Fruit fly (Drosophila melanogaster) whole organism, embryonic: ENCODE results near the gene Dpm1.

Experiments
- Asciz ChIP-seq: fragments of 200-800 bp; sonication (Bioruptor generic); optimal IDR thresholded peaks from 2 replicates; lab custom pipeline; 2017; ENCODE audit warnings: missing biosample characterization, mild to moderate bottlenecking, missing genetic modification characterization, missing genetic modification reagents
- Awh ChIP-seq: fragments of 200-800 bp; sonication (Bioruptor generic); IDR thresholded peaks from 2 replicates; pipeline ENCODE4, ENCODE4 v1.3.6; 2022; ENCODE audit warnings: missing biosample characterization, missing genetic modification characterization
- BEAF-32 ChIP-seq: fragments of 200-800 bp; sonication (Bioruptor generic); optimal IDR thresholded peaks from 3 replicates; lab custom pipeline; 2017; ENCODE audit warnings: missing biosample characterization, missing genetic modification characterization, mild to moderate bottlenecking, moderate library complexity, missing genetic modification reagents
- CG10209 ChIP-seq: fragments of 200-800 bp; sonication (Bioruptor generic); optimal IDR thresholded peaks from 3 replicates; lab custom pipeline; 2017; ENCODE audit warnings: missing biosample characterization, mild to moderate bottlenecking, missing genetic modification characterization, missing genetic modification reagents
- CG11723 ChIP-seq: fragments of 200-800 bp; sonication (Bioruptor generic); optimal IDR thresholded peaks from 2 replicates; lab custom pipeline; 2017; ENCODE audit warnings: missing biosample characterization, mild to moderate bottlenecking, missing genetic modification characterization
- CG13894 ChIP-seq: fragments of 200-800 bp; sonication (Bioruptor generic); optimal IDR thresholded peaks from 3 replicates; lab custom pipeline; 2018; ENCODE audit warnings: missing biosample characterization, mild to moderate bottlenecking, missing genetic modification characterization, moderate library complexity
- CG17186 ChIP-seq: fragments of 200-800 bp; sonication (Bioruptor generic); optimal IDR thresholded peaks from 3 replicates; lab custom pipeline; 2017; ENCODE audit warnings: missing biosample characterization, missing genetic modification reagents, missing genetic modification characterization
- CG17829 ChIP-seq: fragments of 200-800 bp; optimal IDR thresholded peaks from 2 replicates; lab custom pipeline; 2019; ENCODE audit warnings: missing biosample characterization, mild to moderate bottlenecking, missing genetic modification characterization, moderate library complexity
- CG17912 ChIP-seq: fragments of 200-800 bp; sonication (Bioruptor generic); optimal IDR thresholded peaks from 2 replicates; lab custom pipeline; 2018; ENCODE audit warnings: missing biosample characterization, mild to moderate bottlenecking, missing genetic modification characterization
- CG2199 ChIP-seq: fragments of 200-800 bp; sonication (Bioruptor generic); IDR thresholded peaks from 3 replicates; pipeline ENCODE4 v1.3.6; 2022; ENCODE audit warnings: missing biosample characterization, missing genetic modification characterization
- CG33213 ChIP-seq: fragments of 200-800 bp; sonication (Bioruptor generic); optimal IDR thresholded peaks from 3 replicates; lab custom pipeline; 2016; ENCODE audit warnings: missing biosample characterization, missing genetic modification characterization
- CG42726 ChIP-seq: fragments of 200-800 bp; sonication (Bioruptor generic); IDR thresholded peaks from 2 replicates; pipeline ENCODE4 v1.3.6; 2022; ENCODE audit warnings: missing biosample characterization, missing genetic modification characterization; ENCODE audit not compliant: partially characterized antibody
- CG4360 ChIP-seq: fragments of 200-800 bp; sonication (Bioruptor generic); IDR thresholded peaks from 2 replicates; pipeline ENCODE4 v1.3.6; 2022; ENCODE audit warnings: missing biosample characterization, missing genetic modification characterization
- CG6683 ChIP-seq: fragments of 200-800 bp; sonication (Bioruptor generic); optimal IDR thresholded peaks from 2 replicates; lab custom pipeline; 2017; ENCODE audit warnings: missing biosample characterization, mild to moderate bottlenecking, missing genetic modification characterization, missing genetic modification reagents
- CG6689 ChIP-seq: fragments of 200-800 bp; sonication (Bioruptor generic); IDR thresholded peaks from 2 replicates; pipeline ENCODE4 v1.3.6; 2022; ENCODE audit warnings: missing biosample characterization, missing genetic modification characterization
- CG7372 ChIP-seq: fragments of 200-800 bp; sonication (Bioruptor generic); IDR thresholded peaks from 2 replicates; pipeline ENCODE4 v1.3.6; 2022; ENCODE audit warnings: missing biosample characterization, missing genetic modification characterization
- CG9215 ChIP-seq: fragments of 200-800 bp; sonication (Bioruptor generic); IDR thresholded peaks from 2 replicates; pipeline ENCODE4 v1.3.6; 2022; ENCODE audit warnings: missing biosample characterization, missing genetic modification characterization
- Dad ChIP-seq: fragments of 200-800 bp; sonication (Bioruptor generic); optimal IDR thresholded peaks from 3 replicates; lab custom pipeline; 2016; ENCODE audit warnings: missing biosample characterization, missing genetic modification characterization
- Deaf1 ChIP-seq: fragments of 200-800 bp; optimal IDR thresholded peaks from 3 replicates; lab custom pipeline; 2019; ENCODE audit warnings: missing biosample characterization, mild to moderate bottlenecking, missing genetic modification characterization, moderate library complexity
- Elba2 ChIP-seq: fragments of 200-800 bp; sonication (Bioruptor generic); optimal IDR thresholded peaks from 3 replicates; lab custom pipeline; 2016; ENCODE audit warnings: missing biosample characterization, missing genetic modification characterization
- Gug ChIP-seq: fragments of 200-800 bp; sonication (Bioruptor generic); IDR thresholded peaks from 4 replicates; pipeline ENCODE4 v1.3.6; 2022; ENCODE audit warnings: missing biosample characterization, missing genetic modification characterization
- NFAT ChIP-seq: fragments of 200-800 bp; sonication (Bioruptor generic); IDR thresholded peaks from 2 replicates; pipeline ENCODE4 v1.3.6; 2022; ENCODE audit warnings: missing biosample characterization, missing genetic modification characterization
- Nf-YA ChIP-seq: fragments of 200-800 bp; sonication (Bioruptor generic); IDR thresholded peaks from 2 replicates; pipeline ENCODE4 v1.3.6; 2022; ENCODE audit warnings: missing biosample characterization, missing genetic modification characterization
- Oaz ChIP-seq: fragments of 200-800 bp; sonication (Bioruptor generic); IDR thresholded peaks from 2 replicates; pipeline ENCODE4 v1.3.6; 2022; ENCODE audit warnings: missing biosample characterization, missing genetic modification characterization
- Opbp ChIP-seq: fragments of 200-800 bp; sonication (Bioruptor generic); IDR thresholded peaks from 3 replicates; pipeline ENCODE4 v1.3.6; 2022; ENCODE audit warnings: missing biosample characterization, missing genetic modification characterization; ENCODE audit not compliant: partially characterized antibody
- Pdp1 ChIP-seq, 2 experiments: fragments of 200-800 bp; sonication (Bioruptor generic); optimal IDR thresholded peaks; 3 replicates each; lab custom pipeline; 2016; ENCODE audit warnings: missing biosample characterization in 2 of 2, missing genetic modification characterization in 2 of 2, mild to moderate bottlenecking in 1 of 2, moderate library complexity in 1 of 2
- Side ChIP-seq: fragments of 200-800 bp; sonication (Bioruptor generic); optimal IDR thresholded peaks from 2 replicates; lab custom pipeline; 2016; ENCODE audit warnings: missing biosample characterization, missing genetic modification characterization
- bcd ChIP-seq: fragments of 200-800 bp; sonication (Bioruptor generic); optimal IDR thresholded peaks from 2 replicates; lab custom pipeline; 2017; ENCODE audit warnings: missing biosample characterization, mild to moderate bottlenecking, missing genetic modification characterization
- chif ChIP-seq, 2 experiments: fragments of 200-800 bp; sonication (Bioruptor generic); optimal IDR thresholded peaks; 3 replicates each; lab custom pipeline; 2016; ENCODE audit warnings: missing biosample characterization in 2 of 2, missing genetic modification characterization in 2 of 2
- crp ChIP-seq, 2 experiments: fragments of 200-800 bp; sonication (Bioruptor generic); optimal IDR thresholded peaks; 2 replicates in 1 of 2; 3 replicates in 1 of 2; lab custom pipeline; 2017; ENCODE audit warnings: missing biosample characterization in 2 of 2, missing genetic modification characterization in 2 of 2, mild to moderate bottlenecking in 1 of 2, moderate library complexity in 1 of 2
- da ChIP-seq: fragments of 200-800 bp; sonication (Bioruptor generic); optimal IDR thresholded peaks from 2 replicates; lab custom pipeline; 2016; ENCODE audit warnings: missing biosample characterization, missing genetic modification characterization
- disco-r ChIP-seq: fragments of 200-800 bp; sonication (Bioruptor generic); optimal IDR thresholded peaks from 2 replicates; lab custom pipeline; 2016; ENCODE audit warnings: missing biosample characterization, missing genetic modification characterization
- dmrt11E ChIP-seq: fragments of 200-800 bp; sonication (Bioruptor generic); optimal IDR thresholded peaks from 3 replicates; lab custom pipeline; 2018; ENCODE audit warnings: missing biosample characterization, mild to moderate bottlenecking, missing genetic modification characterization, moderate library complexity
- dmrt99B ChIP-seq: fragments of 200-800 bp; sonication (Bioruptor generic); optimal IDR thresholded peaks from 2 replicates; lab custom pipeline; 2018; ENCODE audit warnings: missing biosample characterization, mild to moderate bottlenecking, missing genetic modification characterization, moderate library complexity
- eyg ChIP-seq: fragments of 200-800 bp; sonication (Bioruptor generic); optimal IDR thresholded peaks from 3 replicates; lab custom pipeline; 2016; ENCODE audit warnings: missing biosample characterization, missing genetic modification characterization
- gcm2 ChIP-seq: fragments of 200-800 bp; sonication (Bioruptor generic); optimal IDR thresholded peaks from 2 replicates; lab custom pipeline; 2016; ENCODE audit warnings: missing biosample characterization, missing genetic modification characterization
- gro ChIP-seq: fragments of 200-800 bp; sonication (Bioruptor generic); optimal IDR thresholded peaks from 2 replicates; lab custom pipeline; 2016; ENCODE audit warnings: missing biosample characterization, missing genetic modification characterization
- jumu ChIP-seq: fragments of 200-800 bp; sonication (Bioruptor generic); optimal IDR thresholded peaks from 3 replicates; lab custom pipeline; 2016; ENCODE audit warnings: missing biosample characterization, missing genetic modification characterization
- lola ChIP-seq, 3 experiments: fragments of >200 bp in 2 of 3; fragments of 200-800 bp in 1 of 3; sonication (Bioruptor generic) in 1 of 3; optimal IDR thresholded peaks; 2 replicates each; lab custom pipeline; 2017 to 2019; ENCODE audit warnings: missing biosample characterization in 3 of 3, missing genetic modification characterization in 3 of 3, mild to moderate bottlenecking in 1 of 3, moderate library complexity in 1 of 3
- mirr ChIP-seq: fragments of 200-800 bp; sonication (Bioruptor generic); optimal IDR thresholded peaks from 3 replicates; lab custom pipeline; 2018; ENCODE audit warnings: missing biosample characterization, mild to moderate bottlenecking, missing genetic modification characterization
- nom ChIP-seq: fragments of 200-800 bp; sonication (Bioruptor generic); optimal IDR thresholded peaks from 2 replicates; lab custom pipeline; 2017; ENCODE audit warnings: missing biosample characterization, missing genetic modification characterization, mild to moderate bottlenecking, moderate library complexity, missing genetic modification reagents
- pros ChIP-seq: fragments of 200-800 bp; sonication (Bioruptor generic); optimal IDR thresholded peaks from 3 replicates; lab custom pipeline; 2019; ENCODE audit warnings: missing biosample characterization, mild to moderate bottlenecking, missing genetic modification characterization, moderate library complexity
- row ChIP-seq: fragments of 200-800 bp; sonication (Bioruptor generic); IDR thresholded peaks from 3 replicates; pipeline ENCODE4 v1.3.6; 2022; ENCODE audit warnings: missing biosample characterization, missing genetic modification characterization
- sc ChIP-seq, 3 experiments: fragments of >200 bp in 2 of 3; fragments of 200-800 bp in 1 of 3; sonication (Bioruptor generic) in 1 of 3; optimal IDR thresholded peaks; 2 replicates in 2 of 3; 3 replicates in 1 of 3; lab custom pipeline; 2017; ENCODE audit warnings: mild to moderate bottlenecking in 1 of 3, missing biosample characterization in 1 of 3, missing genetic modification characterization in 1 of 3, missing genetic modification reagents in 1 of 3
- scrt ChIP-seq: fragments of 200-800 bp; sonication (Bioruptor generic); optimal IDR thresholded peaks from 2 replicates; lab custom pipeline; 2018; ENCODE audit warnings: missing biosample characterization, mild to moderate bottlenecking, missing genetic modification characterization, moderate library complexity
- tna ChIP-seq: fragments of 200-800 bp; sonication (Bioruptor generic); IDR thresholded peaks from 2 replicates; pipeline ENCODE4 v1.3.6; 2022; ENCODE audit warnings: missing biosample characterization, missing genetic modification characterization; ENCODE audit not compliant: partially characterized antibody
- tx ChIP-seq: fragments of 200-800 bp; sonication (Bioruptor generic); optimal IDR thresholded peaks from 2 replicates; lab custom pipeline; 2016; ENCODE audit warnings: missing biosample characterization, missing genetic modification characterization
- vvl ChIP-seq: fragments of 200-800 bp; sonication (Bioruptor generic); IDR thresholded peaks from 2 replicates; pipeline ENCODE4 v1.3.6; 2022; ENCODE audit warnings: missing biosample characterization, missing genetic modification characterization
- wek ChIP-seq: fragments of 200-800 bp; sonication (Bioruptor generic); optimal IDR thresholded peaks from 3 replicates; lab custom pipeline; 2018; ENCODE audit warnings: missing biosample characterization, mild to moderate bottlenecking, missing genetic modification characterization, moderate library complexity
- zen ChIP-seq: fragments of 200-800 bp; sonication (Bioruptor generic); optimal IDR thresholded peaks from 3 replicates; lab custom pipeline; 2018; ENCODE audit warnings: missing biosample characterization, mild to moderate bottlenecking, missing genetic modification characterization, moderate library complexity

Dpm1 gene

DNA sequence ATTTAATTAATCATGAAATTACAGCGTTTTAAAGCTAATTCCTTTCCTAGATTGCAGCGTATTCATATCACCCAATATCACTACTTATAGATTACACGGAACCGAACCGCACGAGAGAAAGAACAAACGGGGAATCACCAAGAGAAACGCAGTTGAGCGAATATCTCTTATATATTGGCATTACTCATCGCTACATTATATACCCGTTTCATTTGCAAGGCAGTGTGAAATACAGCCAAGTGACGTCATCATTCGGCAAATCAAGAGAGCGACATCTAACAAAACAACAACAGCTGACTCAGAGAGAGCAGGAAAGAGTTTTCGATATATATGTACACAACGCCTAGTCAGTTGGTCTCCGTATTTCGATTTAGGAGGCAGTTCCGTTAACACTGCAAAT is 22.0 kb upstream of the Dpm1 start, which contains the start of gene Tep4 (continued):
- no peak for TF ChIP-seq CG17186 (GFP tag; lab: Kevin White, UChicago)
- TF ChIP-seq Awh: no peak
- no peak for TF ChIP-seq dmrt11E (tag; lab: Kevin White, UChicago)
- TF ChIP-seq CG4360: no peak; the same call in 1 of the 2 replicates
- TF ChIP-seq Asciz (GFP tag; lab: Kevin White, UChicago): no peak
- no peak for TF ChIP-seq sc (optimal IDR thresholded peaks at IDR 0.05; lab: Kevin White, UChicago)
- TF ChIP-seq sc (GFP tag; optimal IDR thresholded peaks at IDR 0.05; lab: Kevin White, UChicago): no peak
- TF ChIP-seq row (GFP tag; lab: Robert Waterston, UW): no peak
- TF ChIP-seq CG2199 (GFP tag; lab: Robert Waterston, UW): 0 out of 3 replicates have a peak, but pooled peaks have one; percentile 6
- no peak for TF ChIP-seq CG6689
- no peak for TF ChIP-seq BEAF-32 (GFP tag; lab: Kevin White, UChicago)
- no peak for TF ChIP-seq Nf-YA (GFP tag; lab: Robert Waterston, UW)
- peak in 1 of 2 experiments; percentile 44 for TF ChIP-seq crp (GFP tag; optimal IDR thresholded peaks at IDR 0.05; lab: Kevin White, UChicago)
- no peak for TF ChIP-seq scrt (GFP tag; lab: Kevin White, UChicago)
- TF ChIP-seq CG17829: no peak
- no peak for TF ChIP-seq Elba2 (GFP tag; lab: Kevin White, UChicago)
- no peak for TF ChIP-seq pros
- no peak for TF ChIP-seq CG17912 (GFP tag; lab: Kevin White, UChicago)
- TF ChIP-seq CG42726 (GFP tag; lab: Robert Waterston, UW): no peak
- TF ChIP-seq bcd (GFP tag; lab: Kevin White, UChicago): no peak
- TF ChIP-seq CG13894 (tag; lab: Kevin White, UChicago): peak; percentile 29
- peak in 1 of 2 experiments; percentile 39 for TF ChIP-seq Pdp1 (GFP tag; optimal IDR thresholded peaks at IDR 0.05; lab: Kevin White, UChicago)
- TF ChIP-seq Opbp (GFP tag; lab: Robert Waterston, UW): no peak
- TF ChIP-seq gro (GFP tag; lab: Kevin White, UChicago): no peak
- TF ChIP-seq zen (tag; lab: Kevin White, UChicago): no peak
- TF ChIP-seq disco-r: no peak
- no peak for TF ChIP-seq vvl (GFP tag; lab: Robert Waterston, UW)
- TF ChIP-seq NFAT (GFP tag; lab: Robert Waterston, UW): no peak
- no peak for TF ChIP-seq Gug (GFP tag; lab: Robert Waterston, UW)
- no peak for TF ChIP-seq lola (GFP tag; optimal IDR thresholded peaks at IDR 0.05; lab: Kevin White, UChicago)
- no peak for TF ChIP-seq CG10209 (GFP tag; lab: Kevin White, UChicago)
- no peak for TF ChIP-seq CG33213 (GFP tag; lab: Kevin White, UChicago)
- no peak for TF ChIP-seq gcm2 (GFP tag; lab: Kevin White, UChicago)
- TF ChIP-seq chif (GFP tag; optimal IDR thresholded peaks at IDR 0.05; lab: Kevin White, UChicago): no peak
- TF ChIP-seq CG11723 (GFP tag; lab: Kevin White, UChicago): no peak
- TF ChIP-seq Side (GFP tag; lab: Kevin White, UChicago): no peak
- TF ChIP-seq dmrt99B (tag; lab: Kevin White, UChicago): no peak
- TF ChIP-seq wek (GFP tag; lab: Kevin White, UChicago): peak; percentile 23
- no peak for TF ChIP-seq CG6683
- no peak for TF ChIP-seq Dad
- TF ChIP-seq nom (GFP tag; lab: Kevin White, UChicago): peak; percentile 2
- no peak for TF ChIP-seq tx (GFP tag; lab: Kevin White, UChicago)
- no peak for TF ChIP-seq jumu (GFP tag; lab: Kevin White, UChicago)
- TF ChIP-seq CG9215 (GFP tag; lab: Robert Waterston, UW): no peak
- no peak for TF ChIP-seq CG7372 (GFP tag; lab: Robert Waterston, UW)
- TF ChIP-seq mirr (GFP tag; lab: Kevin White, UChicago): peak; percentile 53
- no peak for TF ChIP-seq Oaz (GFP tag; lab: Robert Waterston, UW)
- TF ChIP-seq Deaf1 (tag; lab: Kevin White, UChicago): peak; percentile 40
- TF ChIP-seq da (GFP tag; lab: Kevin White, UChicago): no peak
- TF ChIP-seq eyg (GFP tag; lab: Kevin White, UChicago): no peak
- no peak for TF ChIP-seq tna (GFP tag; lab: Robert Waterston, UW)
